Fruit fly (Drosophila melanogaster) whole organism, wandering third instar larva: ENCODE measurements around the gene TfIIA-S.

Experiments used
- Abd-B ChIP-seq: fragments of >200 bp; optimal IDR thresholded peaks from 2 replicates; lab custom pipeline; 2017; ENCODE audit warnings: missing biosample characterization, missing genetic modification characterization
- CrebA ChIP-seq: fragments of 200-800 bp; sonication (Bioruptor generic); optimal IDR thresholded peaks from 2 replicates; lab custom pipeline; 2016; ENCODE audit warnings: missing biosample characterization, mild to moderate bottlenecking, missing genetic modification characterization, borderline replicate concordance
- GATAd ChIP-seq: sonication (Bioruptor generic); optimal IDR thresholded peaks from 2 replicates; lab custom pipeline; 2016; ENCODE audit warnings: missing biosample characterization, missing genetic modification characterization
- Mio ChIP-seq: sonication (Bioruptor generic); optimal IDR thresholded peaks from 2 replicates; lab custom pipeline; 2016; ENCODE audit warnings: missing biosample characterization, missing genetic modification characterization
- OdsH ChIP-seq: fragments of 200-800 bp; sonication (Bioruptor generic); optimal IDR thresholded peaks from 2 replicates; lab custom pipeline; 2016; ENCODE audit warnings: missing biosample characterization, mild to moderate bottlenecking, missing genetic modification characterization
- brk ChIP-seq: fragments of 200-800 bp; sonication (Bioruptor generic); optimal IDR thresholded peaks from 2 replicates; lab custom pipeline; 2016; ENCODE audit warnings: missing biosample characterization, mild to moderate bottlenecking, missing genetic modification characterization
- sv ChIP-seq: fragments of 200-800 bp; sonication (Bioruptor generic); optimal IDR thresholded peaks from 3 replicates; lab custom pipeline; 2016; ENCODE audit warnings: missing biosample characterization, missing genetic modification characterization

- TF ChIP-seq Mio (GFP tag; lab: Kevin White, UChicago) (no peak), sv (no peak), GATAd (GFP tag; lab: Kevin White, UChicago) (no peak), OdsH (GFP tag; lab: Kevin White, UChicago) (no peak), Abd-B (GFP tag; lab: Kevin White, UChicago) (no peak), CrebA (no peak), brk (GFP tag; lab: Kevin White, UChicago) (no peak)
Observed at dm6 chr3R:23874752-23875151, 16.1 kb downstream of the TfIIA-S start.
